Worm (Caenorhabditis elegans): ENCODE measurements around the gene F46B3.23.

F46B3.23 gene

DNA sequence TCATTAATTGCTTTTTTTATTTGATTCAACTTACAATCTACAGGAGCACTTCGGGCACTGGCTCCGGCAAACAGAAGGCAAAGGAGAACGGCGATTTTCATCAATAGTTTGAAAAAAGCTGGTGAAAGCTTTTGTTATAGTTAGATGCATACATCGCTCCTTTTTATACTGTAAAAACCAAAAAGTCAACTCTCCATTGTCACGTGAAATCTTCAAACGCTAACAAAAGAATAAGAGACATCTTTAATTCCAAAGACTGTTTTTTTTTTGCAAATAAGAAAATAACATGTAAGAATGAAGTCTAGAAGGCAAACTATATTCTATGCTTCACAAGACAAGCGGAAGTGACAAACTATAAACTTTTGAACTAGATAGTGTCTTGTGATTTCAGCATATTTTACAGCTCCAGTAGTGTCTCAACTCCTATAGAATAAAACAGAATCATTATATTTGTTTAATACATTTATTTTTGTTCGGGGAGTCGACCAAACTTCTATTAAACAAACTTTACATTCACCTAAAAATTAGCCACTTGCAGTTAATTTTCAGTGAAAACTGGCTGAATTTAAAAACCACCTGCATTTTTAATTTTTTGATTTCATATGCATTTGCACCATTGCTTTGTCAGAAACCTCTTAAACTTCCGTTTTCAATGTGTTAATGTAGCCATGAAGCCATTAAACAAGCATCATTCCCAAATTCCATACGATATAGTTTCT lies 19.7 kb upstream of the F46B3.23 start, which contains the start of the genes F46B3.9 and srz-18:
TSS of gene F46B3.9 (minus strand) at position 101 of the 719 bp plus-strand sequence.
TSS of gene srz-18 (plus strand) at position 669 of the 719 bp plus-strand sequence.
- TF ChIP-seq aha-1 (tag) (peak; percentile 30), F26F4.8 (GFP tag; conservative IDR thresholded peaks at IDR 0.05) (no peak)

DNA sequence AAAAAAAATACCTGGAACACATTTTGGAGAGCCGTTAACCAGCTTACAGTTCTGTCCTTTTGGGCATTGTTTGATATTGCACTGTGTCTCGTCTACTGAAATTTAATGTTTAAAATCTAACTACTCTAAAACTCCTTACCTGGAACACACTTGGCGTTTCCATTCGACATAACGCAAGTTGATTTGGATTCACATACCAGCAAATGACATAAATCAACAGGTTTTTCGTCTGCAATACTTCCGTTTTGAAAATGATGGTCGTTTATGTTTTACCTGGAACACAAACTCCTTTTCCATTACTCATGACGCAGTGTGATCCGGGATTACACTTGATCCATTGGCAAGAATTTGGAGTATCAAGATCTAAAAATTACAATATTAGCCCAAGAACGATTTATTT lies 18.7 kb upstream of the F46B3.23 start:
- TF ChIP-seq unc-62 (GFP tag; optimal IDR thresholded peaks at IDR 0.05 in 1 of 2) (peak in 1 of 2 experiments; percentile 95), unc-62 (tag; optimal IDR thresholded peaks at IDR 0.05) (no peak), dmd-8 (GFP tag; IDR thresholded peaks at IDR 0.05) (no peak)

DNA sequence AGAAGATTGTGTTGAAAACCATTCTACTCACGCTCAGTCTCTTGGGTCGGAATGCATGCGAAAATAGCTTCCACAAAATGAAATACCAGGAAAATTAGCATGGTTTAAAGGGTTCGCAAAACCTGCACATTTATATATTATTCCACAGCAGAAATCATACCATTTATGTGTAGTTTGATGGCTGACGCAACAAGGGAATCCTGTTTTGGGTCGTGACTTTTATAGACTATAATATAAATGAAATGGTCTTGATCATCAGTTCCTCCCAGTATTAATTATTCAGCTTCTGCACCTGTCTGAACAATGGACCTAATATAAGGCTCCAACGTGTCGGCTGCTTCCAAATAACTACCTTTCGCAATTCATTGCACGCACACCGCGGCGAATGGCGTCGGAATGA lies 16.5 kb upstream of the F46B3.23 start, which contains the start of gene F46B3.8:
TSS of gene F46B3.8 (minus strand) at position 101 of the 400 bp plus-strand sequence.
- TF ChIP-seq vab-7 (GFP tag; IDR thresholded peaks at IDR 0.05) (no peak), jun-1 (tag; optimal IDR thresholded peaks at IDR 0.05) (no peak), nhr-6 (tag; optimal IDR thresholded peaks at IDR 0.05) (no peak), daf-8 (GFP tag; IDR thresholded peaks at IDR 0.05) (no peak), arid-1 (GFP tag; conservative IDR thresholded peaks at IDR 0.05) (no peak), nhr-77 (tag; optimal IDR thresholded peaks at IDR 0.05) (no peak), zag-1 (tag; optimal IDR thresholded peaks at IDR 0.05) (no peak), mdt-29 (GFP tag; IDR thresholded peaks at IDR 0.05) (no peak), nhr-42 (GFP tag; IDR thresholded peaks at IDR 0.05) (no peak), pha-4 (GFP tag; IDR thresholded peaks at IDR 0.05) (no peak), pha-4 (tag; optimal IDR thresholded peaks at IDR 0.05) (no peak)

DNA sequence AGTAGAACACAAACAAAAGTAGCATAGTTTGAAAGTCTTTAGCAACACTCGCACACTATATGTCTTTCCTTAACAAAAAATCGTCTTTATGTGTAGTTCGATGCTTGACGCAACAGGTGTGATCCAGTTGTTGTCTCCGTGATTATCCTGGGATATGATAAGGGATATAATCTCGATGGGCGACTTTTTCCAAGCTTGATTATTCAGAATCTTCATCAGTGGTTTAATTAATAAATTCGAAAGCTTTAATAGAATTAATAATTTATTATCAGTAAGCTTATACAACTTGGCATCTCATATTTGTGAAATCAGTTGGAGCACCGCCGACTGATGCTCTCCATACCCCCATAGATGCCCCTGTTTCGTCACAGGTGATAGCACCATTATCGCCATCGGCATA lies 12.1 kb upstream of the F46B3.23 start, which contains the start of gene F46B3.7:
TSS of gene F46B3.7 (minus strand) at position 101 of the 400 bp plus-strand sequence.
- TF ChIP-seq Y5F2A.4 (GFP tag; optimal IDR thresholded peaks at IDR 0.05) (no peak), D1046.2 (GFP tag; IDR thresholded peaks at IDR 0.05) (no peak), nhr-11 (tag; optimal IDR thresholded peaks at IDR 0.05) (no peak), zip-2 (tag; optimal IDR thresholded peaks at IDR 0.05) (no peak), cey-2 (tag; optimal IDR thresholded peaks at IDR 0.05; ENCODE audit: borderline replicate concordance, insufficient read depth) (no peak), hlh-30 (tag; optimal IDR thresholded peaks at IDR 0.05; ENCODE audit: insufficient read depth) (no peak)

DNA sequence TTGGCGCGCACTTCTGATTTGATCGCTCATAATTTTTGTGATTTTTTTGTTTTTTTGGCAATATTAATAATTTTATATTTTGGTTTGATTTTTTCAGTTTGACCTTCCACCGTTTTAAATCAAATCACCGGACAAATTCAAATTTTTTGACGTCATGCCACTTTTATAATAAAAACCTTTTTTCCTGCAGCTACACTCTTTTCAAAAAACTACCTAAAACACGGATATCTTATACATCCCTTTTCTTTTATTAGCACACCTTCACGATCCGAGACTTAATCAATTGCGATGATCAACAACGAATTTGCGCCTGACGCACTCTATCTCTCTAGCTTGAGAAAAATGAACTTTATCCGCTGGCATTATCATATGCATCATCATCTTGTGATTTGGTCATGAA lies 3.0 kb upstream of the F46B3.23 start, which contains the start of gene grd-2:
TSS of gene grd-2 (plus strand) at position 301 of the 400 bp plus-strand sequence.
- TF ChIP-seq unc-62 (GFP tag; optimal IDR thresholded peaks at IDR 0.05 in 1 of 2): peak in 1 of 2 experiments; percentile 81
- no peak for TF ChIP-seq unc-62 (tag; optimal IDR thresholded peaks at IDR 0.05)
- no peak for TF ChIP-seq nhr-28 (tag; optimal IDR thresholded peaks at IDR 0.05)
- TF ChIP-seq unc-39 (tag; optimal IDR thresholded peaks at IDR 0.05): no peak
- TF ChIP-seq lsy-2 (tag; optimal IDR thresholded peaks at IDR 0.05): no peak
- no peak for TF ChIP-seq egl-43 (GFP tag; IDR thresholded peaks at IDR 0.05)
- no peak for TF ChIP-seq nhr-77 (tag; optimal IDR thresholded peaks at IDR 0.05)
- no peak for TF ChIP-seq madf-9 (GFP tag; conservative IDR thresholded peaks at IDR 0.05)
- TF ChIP-seq pqm-1 (tag; optimal IDR thresholded peaks at IDR 0.05): no peak

DNA sequence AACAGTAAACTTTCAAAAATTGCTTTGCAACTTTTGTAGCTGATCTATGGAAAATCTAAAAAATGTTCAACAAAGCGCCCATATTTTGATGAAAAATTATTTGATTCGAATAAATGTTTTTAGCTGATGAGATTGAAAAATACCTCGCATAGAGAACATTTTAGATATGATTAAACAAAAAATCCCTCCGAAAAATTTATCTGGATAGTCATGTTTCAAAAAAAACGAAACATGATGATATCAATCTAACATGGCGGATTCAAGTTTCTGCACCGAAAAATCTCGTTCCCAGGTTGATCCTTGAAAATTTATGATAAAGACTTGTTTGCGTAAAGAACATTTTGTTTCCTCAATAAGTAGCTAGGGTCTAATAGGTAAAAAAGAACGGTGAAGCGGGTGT lies 2.2 kb upstream of the F46B3.23 start, which contains the start of gene ttr-12:
TSS of gene ttr-12 (minus strand) at position 101 of the 400 bp plus-strand sequence.
- peak; percentile 65 for TF ChIP-seq nhr-48 (tag; optimal IDR thresholded peaks at IDR 0.05)
- TF ChIP-seq snpc-4 (tag; optimal IDR thresholded peaks at IDR 0.05): no peak
